Fruit fly (Drosophila melanogaster): ENCODE results near the gene Dsor1.

DNA sequence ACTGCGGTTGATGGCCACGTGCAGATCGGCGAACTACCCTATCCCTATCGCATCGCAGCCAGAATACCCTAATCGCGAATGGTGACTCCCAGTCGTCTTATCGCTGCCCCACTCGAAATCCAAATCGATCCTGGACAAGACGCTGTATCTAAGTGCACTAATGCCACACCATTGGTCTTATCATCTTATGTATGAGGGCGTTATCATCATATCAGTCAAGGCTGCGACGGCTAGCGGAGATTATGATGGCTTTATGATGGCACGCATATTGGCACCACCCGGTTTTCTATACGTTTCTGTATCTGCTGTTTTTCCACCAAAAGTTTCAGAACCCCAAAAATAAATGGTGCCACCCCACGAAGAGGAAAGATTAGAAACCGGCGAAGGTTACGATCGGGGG, 46.9 kb upstream of the Dsor1 start:
- TF ChIP-seq h (optimal IDR thresholded peaks at IDR 0.05) (no peak), psq (optimal IDR thresholded peaks at IDR 0.05) (no peak), ttk (optimal IDR thresholded peaks at IDR 0.05) (no peak), Myc (optimal IDR thresholded peaks at IDR 0.05) (no peak), insv (optimal IDR thresholded peaks at IDR 0.05) (no peak)
